Worm (Caenorhabditis elegans): Measurements from ENCODE around the gene R05H11.1.

R05H11.1 gene

DNA sequence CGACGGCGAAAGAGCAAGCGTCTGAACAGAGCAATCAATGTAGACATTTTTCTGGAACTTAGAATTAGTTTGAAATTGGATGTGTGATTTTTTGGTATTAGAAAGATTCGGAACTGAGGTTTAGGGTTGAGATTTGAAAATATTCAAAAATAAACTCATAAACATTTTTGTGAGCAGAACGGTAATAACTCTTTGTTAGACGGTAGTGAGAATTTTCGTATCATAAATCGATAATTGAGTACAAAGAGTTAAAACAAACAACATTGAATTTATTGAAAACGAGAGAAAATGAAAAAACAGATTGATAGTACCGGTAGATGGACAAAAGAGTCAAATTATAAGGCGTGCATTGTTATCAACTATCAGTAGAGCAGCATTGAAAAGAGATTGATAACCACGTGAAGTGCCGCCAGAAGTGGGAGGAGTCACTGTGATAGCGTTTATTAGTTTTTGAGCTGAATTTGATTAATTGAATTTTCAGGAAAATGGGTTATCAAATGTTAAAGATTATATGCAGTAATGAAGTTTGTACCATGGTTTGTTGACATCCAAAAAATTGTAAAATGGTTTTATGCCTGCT, 24.0 kb downstream of the R05H11.1 start, which contains the start of gene F28F5.6 (continued):
- TF ChIP-seq ceh-32 (tag; optimal IDR thresholded peaks at IDR 0.05; ENCODE audit: poor library complexity) (no peak), zfp-3 (GFP tag; conservative IDR thresholded peaks at IDR 0.05) (no peak)

DNA sequence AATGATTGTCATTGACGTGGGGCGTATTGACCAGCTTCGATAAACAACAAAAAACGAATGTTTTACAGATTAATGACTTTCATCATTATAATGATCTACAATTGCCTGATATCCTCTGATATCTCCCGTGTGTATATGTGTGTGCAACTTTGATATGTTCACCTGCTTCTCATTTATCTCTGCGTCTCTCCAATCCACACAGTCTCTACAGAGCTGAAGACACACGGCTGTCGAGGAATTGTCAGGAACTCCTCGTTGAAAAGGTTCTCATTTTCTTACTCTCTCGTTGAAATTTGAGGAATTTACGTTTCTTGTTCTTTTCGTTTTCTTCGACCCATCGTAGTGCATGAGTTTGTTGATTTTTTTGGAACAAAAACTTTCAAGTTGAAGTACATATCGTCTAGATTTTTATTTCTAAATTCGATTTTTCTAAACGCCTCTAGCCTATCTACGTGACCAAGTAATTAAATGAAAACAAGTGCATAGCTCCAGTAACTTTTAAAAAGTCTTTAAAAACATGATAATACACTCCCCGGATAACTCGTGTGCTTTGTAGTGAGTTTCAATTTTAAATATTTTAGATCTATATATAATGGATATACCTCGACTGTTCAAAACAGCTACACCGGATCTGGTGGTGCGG, 25.0 kb downstream of the R05H11.1 start, which contains the start of gene ten-1:
TSS of gene ten-1 (plus strand) at position 593 of the 643 bp plus-strand sequence.
- TF ChIP-seq daf-16 (GFP tag; optimal IDR thresholded peaks at IDR 0.05), result peak in 1 of 2 experiments; percentile 21
- no peak for TF ChIP-seq daf-16 (tag; optimal IDR thresholded peaks at IDR 0.05)
- no peak for TF ChIP-seq egl-43 (GFP tag; IDR thresholded peaks at IDR 0.05)
- peak; percentile 24 for TF ChIP-seq aha-1 (tag)

DNA sequence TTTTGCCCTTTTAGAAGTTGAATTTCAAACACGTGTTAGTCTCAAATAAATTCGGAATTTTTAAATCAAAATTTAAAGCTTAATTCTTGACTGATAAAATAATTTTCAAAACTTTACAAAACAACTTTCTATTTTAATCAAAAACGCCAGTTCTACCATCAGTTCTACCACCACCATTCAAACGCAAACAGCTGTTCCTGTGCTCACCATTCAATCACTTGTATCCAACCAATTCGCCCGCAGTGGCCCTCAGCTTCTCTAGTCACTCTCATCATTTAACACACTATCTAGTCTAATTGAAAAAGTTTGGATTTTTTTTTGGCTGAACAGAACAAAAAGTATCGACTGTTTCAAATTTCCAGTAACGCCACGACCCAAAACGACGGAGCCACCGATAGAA, 27.4 kb downstream of the R05H11.1 start:
- TF ChIP-seq zip-2 (tag; optimal IDR thresholded peaks at IDR 0.05) (no peak), R02D3.7 (tag; optimal IDR thresholded peaks at IDR 0.05) (no peak), dve-1 (tag; optimal IDR thresholded peaks at IDR 0.05; ENCODE audit: insufficient read depth) (no peak), ceh-62 (tag; optimal IDR thresholded peaks at IDR 0.05) (no peak), lir-3 (tag; optimal IDR thresholded peaks at IDR 0.05) (no peak), hmg-1.1 (GFP tag; IDR thresholded peaks at IDR 0.05) (no peak), ZK546.5 (tag; optimal IDR thresholded peaks at IDR 0.05) (no peak), nhr-77 (tag; optimal IDR thresholded peaks at IDR 0.05) (no peak), dmd-6 (GFP tag; IDR thresholded peaks at IDR 0.05) (no peak), F44E2.7 (GFP tag; IDR thresholded peaks at IDR 0.05) (no peak), ztf-7 (tag; optimal IDR thresholded peaks at IDR 0.05) (no peak), daf-19 (GFP tag; conservative IDR thresholded peaks at IDR 0.05) (no peak), egl-43 (GFP tag; IDR thresholded peaks at IDR 0.05) (no peak), nhr-11 (tag; optimal IDR thresholded peaks at IDR 0.05) (no peak), zfp-2 (tag; optimal IDR thresholded peaks at IDR 0.05) (no peak), nhr-76 (tag; optimal IDR thresholded peaks at IDR 0.05) (no peak), ceh-28 (tag; optimal IDR thresholded peaks at IDR 0.05) (no peak), T26A8.4 (GFP tag; IDR thresholded peaks at IDR 0.05) (no peak), vab-7 (GFP tag; IDR thresholded peaks at IDR 0.05) (no peak)

DNA sequence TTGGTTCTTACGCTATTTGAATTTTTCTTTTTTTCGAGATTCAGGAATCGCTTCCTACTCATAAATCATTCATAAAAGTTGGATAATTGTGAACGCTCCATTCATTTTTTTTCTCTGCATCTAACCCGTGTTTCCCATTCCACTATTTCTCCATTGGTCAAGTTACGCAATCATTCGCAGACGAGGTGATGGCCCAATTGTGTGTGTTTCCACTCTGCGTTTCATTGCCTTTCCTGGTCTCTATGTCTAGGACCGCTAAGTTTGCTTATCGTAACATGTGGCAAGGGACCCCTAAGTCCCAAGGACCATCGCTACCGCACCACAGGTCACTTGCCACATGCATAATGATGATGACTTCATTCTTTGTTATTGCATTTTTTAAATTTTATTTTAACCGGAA, 30.7 kb downstream of the R05H11.1 start:
- no peak for TF ChIP-seq zip-11 (GFP tag; IDR thresholded peaks at IDR 0.05)
- TF ChIP-seq egl-27 (tag; optimal IDR thresholded peaks at IDR 0.05), result no peak
- no peak for TF ChIP-seq dmd-8 (GFP tag; IDR thresholded peaks at IDR 0.05)
- TF ChIP-seq nhr-25 (tag; optimal IDR thresholded peaks at IDR 0.05; ENCODE audit: borderline replicate concordance, insufficient read depth), result no peak
- TF ChIP-seq nhr-28 (tag; optimal IDR thresholded peaks at IDR 0.05), result no peak
- TF ChIP-seq lin-38 (GFP tag; IDR thresholded peaks at IDR 0.05), result no peak
- TF ChIP-seq dmd-6 (GFP tag; IDR thresholded peaks at IDR 0.05), result no peak
- TF ChIP-seq Y48G9A.11 (GFP tag; IDR thresholded peaks at IDR 0.05), result no peak
- no peak for TF ChIP-seq lin-29 (GFP tag; IDR thresholded peaks at IDR 0.05)
- no peak for TF ChIP-seq ZK337.2 (GFP tag; IDR thresholded peaks at IDR 0.05)
- TF ChIP-seq daf-8 (GFP tag; IDR thresholded peaks at IDR 0.05), result no peak
- TF ChIP-seq fos-1 (tag; optimal IDR thresholded peaks at IDR 0.05), result no peak
- TF ChIP-seq ZK546.5 (tag; optimal IDR thresholded peaks at IDR 0.05), result no peak
- no peak for TF ChIP-seq R02D3.7 (tag; optimal IDR thresholded peaks at IDR 0.05)
- TF ChIP-seq lir-3 (tag; optimal IDR thresholded peaks at IDR 0.05), result no peak
- no peak for TF ChIP-seq mxl-3 (GFP tag; optimal IDR thresholded peaks at IDR 0.05)
- TF ChIP-seq mxl-2 (GFP tag; conservative IDR thresholded peaks at IDR 0.05), result no peak
